Fruit fly (Drosophila melanogaster): ENCODE measurements around the gene CG32221.
A peak's percentile ranks its signal among the peaks of the same experiment; 100 is the strongest.

The CG32221 gene

dm6 chr3L:19790929-19791687, 43.4 kb upstream of the CG32221 start (continued):
- TF ChIP-seq tgo (GFP tag; IDR thresholded peaks at IDR 0.05) (peak; percentile 26; the same call in 1 of the 3 replicates), CG10431 (GFP tag; optimal IDR thresholded peaks at IDR 0.05) (no peak), Adf1 (GFP tag; IDR thresholded peaks at IDR 0.05) (no peak), sisA (GFP tag; IDR thresholded peaks at IDR 0.05) (peak; percentile 32; the same call in 1 of the 2 replicates), CG6683 (GFP tag; optimal IDR thresholded peaks at IDR 0.05) (peak; percentile 18), CG6854 (GFP tag; optimal IDR thresholded peaks at IDR 0.05) (no peak), CG32767 (GFP tag; IDR thresholded peaks at IDR 0.05) (0 out of 2 replicates have a peak, but pooled peaks have one; percentile 24), odd (GFP tag; optimal IDR thresholded peaks at IDR 0.05) (no peak), pnt (GFP tag; optimal IDR thresholded peaks at IDR 0.05) (peak; percentile 57), grn (GFP tag; optimal IDR thresholded peaks at IDR 0.05) (no peak), CG12659 (GFP tag; optimal IDR thresholded peaks at IDR 0.05) (peak; percentile 72), CG10366 (GFP tag; IDR thresholded peaks at IDR 0.05) (peak; percentile 19; the same call in 1 of the 2 replicates), Dek (tag; optimal IDR thresholded peaks at IDR 0.05) (peak; percentile 65), zen (tag; optimal IDR thresholded peaks at IDR 0.05) (no peak), chm (GFP tag; IDR thresholded peaks at IDR 0.05) (no peak; the same call in 1 of the 2 replicates), E2f1 (GFP tag; IDR thresholded peaks at IDR 0.05) (peak; percentile 38), pan (optimal IDR thresholded peaks at IDR 0.05) (no peak), pan (GFP tag; optimal IDR thresholded peaks at IDR 0.05 in 1 of 2, IDR thresholded peaks at IDR 0.05 in 1 of 2) (no peak), CG1647 (GFP tag; optimal IDR thresholded peaks at IDR 0.05) (peak; percentile 24), zen2 (GFP tag; IDR thresholded peaks at IDR 0.05; ENCODE audit: partially characterized antibody) (no peak; the same call in 2 of the 3 replicates), psq (GFP tag; optimal IDR thresholded peaks at IDR 0.05) (peak; percentile 2), Hr51 (GFP tag; optimal IDR thresholded peaks at IDR 0.05) (peak; percentile 14 to 69), HmgZ (tag; optimal IDR thresholded peaks at IDR 0.05) (peak; percentile 16), CG16863 (GFP tag; optimal IDR thresholded peaks at IDR 0.05) (peak; percentile 6), Asciz (GFP tag; optimal IDR thresholded peaks at IDR 0.05) (no peak), CG31388 (GFP tag; optimal IDR thresholded peaks at IDR 0.05) (no peak), NC2α (GFP tag; optimal IDR thresholded peaks at IDR 0.05) (peak; percentile 6), wor (GFP tag; IDR thresholded peaks at IDR 0.05) (0 out of 2 replicates have a peak, but pooled peaks have one; percentile 24), Dip2 (GFP tag; IDR thresholded peaks at IDR 0.05) (no peak), Ravus (GFP tag; IDR thresholded peaks at IDR 0.05) (no peak; the same call in 1 of the 2 replicates), ems (GFP tag; optimal IDR thresholded peaks at IDR 0.05) (peak; percentile 4), sima (GFP tag; optimal IDR thresholded peaks at IDR 0.05) (no peak), CG11085 (GFP tag; IDR thresholded peaks at IDR 0.05) (no peak), dmrt11E (tag; optimal IDR thresholded peaks at IDR 0.05) (peak; percentile 71), wdn (GFP tag; IDR thresholded peaks at IDR 0.05) (0 out of 2 replicates have a peak, but pooled peaks have one; percentile 33), CG9609 (GFP tag; optimal IDR thresholded peaks at IDR 0.05) (peak; percentile 42), aop (GFP tag; IDR thresholded peaks at IDR 0.05) (no peak), C15 (GFP tag; IDR thresholded peaks at IDR 0.05) (no peak), CG13624 (GFP tag; optimal IDR thresholded peaks at IDR 0.05) (peak; percentile 64), luna (GFP tag; optimal IDR thresholded peaks at IDR 0.05) (no peak), Fer2 (tag; optimal IDR thresholded peaks at IDR 0.05) (peak; percentile 53), Gsc (GFP tag; IDR thresholded peaks at IDR 0.05) (no peak), slou (GFP tag; optimal IDR thresholded peaks at IDR 0.05) (peak; percentile 42), pita (GFP tag; optimal IDR thresholded peaks at IDR 0.05) (no peak), CG6689 (GFP tag; IDR thresholded peaks at IDR 0.05) (peak; percentile 60), CG12299 (tag; optimal IDR thresholded peaks at IDR 0.05) (no peak), CG6813 (GFP tag; optimal IDR thresholded peaks at IDR 0.05) (no peak), Eip74EF (GFP tag; optimal IDR thresholded peaks at IDR 0.05) (no peak), Deaf1 (tag; optimal IDR thresholded peaks at IDR 0.05) (peak; percentile 17), Spps (tag; optimal IDR thresholded peaks at IDR 0.05) (peak; percentile 45)
